Fruit fly (Drosophila melanogaster): ENCODE measurements around the gene ac.

Gene ac

dm6 chrX:353929-354515, 15.8 kb upstream of the ac start:
- no peak for TF ChIP-seq CG14711 (tag; optimal IDR thresholded peaks at IDR 0.05)
- no peak for TF ChIP-seq toe (GFP tag; optimal IDR thresholded peaks at IDR 0.05)
- no peak for TF ChIP-seq CG7045 (GFP tag; optimal IDR thresholded peaks at IDR 0.05)
- TF ChIP-seq tj (GFP tag; optimal IDR thresholded peaks at IDR 0.05): no peak
- TF ChIP-seq pad (GFP tag; optimal IDR thresholded peaks at IDR 0.05): no peak
- TF ChIP-seq CG11617 (GFP tag; optimal IDR thresholded peaks at IDR 0.05): no peak
- no peak for TF ChIP-seq cic (GFP tag; optimal IDR thresholded peaks at IDR 0.05)
- no peak for TF ChIP-seq Clk (GFP tag; optimal IDR thresholded peaks at IDR 0.05)
- TF ChIP-seq CG1620 (GFP tag; optimal IDR thresholded peaks at IDR 0.05): no peak
- no peak for TF ChIP-seq CG7101 (tag; optimal IDR thresholded peaks at IDR 0.05)
- no peak for TF ChIP-seq CG12768 (GFP tag; optimal IDR thresholded peaks at IDR 0.05)
- no peak for TF ChIP-seq kay (GFP tag; ENCODE audit: borderline replicate concordance)
- TF ChIP-seq ovo (GFP tag; optimal IDR thresholded peaks at IDR 0.05): no peak

dm6 chrX:356232-356631, 13.6 kb upstream of the ac start, which contains the start of gene y:
TSS of gene y (plus strand) at chrX:356509.
- TF ChIP-seq Mnt (GFP tag; optimal IDR thresholded peaks at IDR 0.05) (no peak), tj (GFP tag; optimal IDR thresholded peaks at IDR 0.05) (no peak), ovo (GFP tag; optimal IDR thresholded peaks at IDR 0.05) (no peak), CG33017 (tag; optimal IDR thresholded peaks at IDR 0.05) (no peak), Crg-1 (GFP tag; optimal IDR thresholded peaks at IDR 0.05) (no peak), CG7101 (tag; optimal IDR thresholded peaks at IDR 0.05) (no peak), toe (GFP tag; optimal IDR thresholded peaks at IDR 0.05) (no peak), CG14711 (tag; optimal IDR thresholded peaks at IDR 0.05) (no peak)

dm6 chrX:361418-361817, 8.4 kb upstream of the ac start:
- TF ChIP-seq CG12768 (GFP tag; optimal IDR thresholded peaks at IDR 0.05): no peak
- TF ChIP-seq CG14711 (tag; optimal IDR thresholded peaks at IDR 0.05): no peak
- peak; percentile 47 for TF ChIP-seq bab1 (GFP tag; optimal IDR thresholded peaks at IDR 0.05)

dm6 chrX:362073-362674, 7.7 kb upstream of the ac start:
- TF ChIP-seq Clk (GFP tag; optimal IDR thresholded peaks at IDR 0.05) (no peak), tj (GFP tag; optimal IDR thresholded peaks at IDR 0.05) (no peak), CG7101 (tag; optimal IDR thresholded peaks at IDR 0.05) (no peak), Mnt (GFP tag; optimal IDR thresholded peaks at IDR 0.05) (no peak), cnc (optimal IDR thresholded peaks at IDR 0.05) (no peak), toe (GFP tag; optimal IDR thresholded peaks at IDR 0.05) (no peak), kay (GFP tag; ENCODE audit: borderline replicate concordance) (no peak), CG7045 (GFP tag; optimal IDR thresholded peaks at IDR 0.05) (no peak), Crg-1 (GFP tag; optimal IDR thresholded peaks at IDR 0.05) (no peak), CG33017 (tag; optimal IDR thresholded peaks at IDR 0.05) (no peak), cic (GFP tag; optimal IDR thresholded peaks at IDR 0.05) (no peak), CG11617 (GFP tag; optimal IDR thresholded peaks at IDR 0.05) (no peak), bab1 (GFP tag; optimal IDR thresholded peaks at IDR 0.05) (no peak), ovo (GFP tag; optimal IDR thresholded peaks at IDR 0.05) (no peak), CG1620 (GFP tag; optimal IDR thresholded peaks at IDR 0.05) (no peak), Hr96 (GFP tag; optimal IDR thresholded peaks at IDR 0.05) (no peak), CG5204 (GFP tag; optimal IDR thresholded peaks at IDR 0.05) (no peak), CG14711 (tag; optimal IDR thresholded peaks at IDR 0.05) (no peak), pad (GFP tag; optimal IDR thresholded peaks at IDR 0.05) (no peak)

- TF ChIP-seq bab1 (GFP tag; optimal IDR thresholded peaks at IDR 0.05) (no peak), Hr96 (GFP tag; optimal IDR thresholded peaks at IDR 0.05) (no peak), tj (GFP tag; optimal IDR thresholded peaks at IDR 0.05) (no peak), ovo (GFP tag; optimal IDR thresholded peaks at IDR 0.05) (no peak), kay (GFP tag; ENCODE audit: borderline replicate concordance) (no peak), CG33017 (tag; optimal IDR thresholded peaks at IDR 0.05) (no peak), Mnt (GFP tag; optimal IDR thresholded peaks at IDR 0.05) (no peak), Crg-1 (GFP tag; optimal IDR thresholded peaks at IDR 0.05) (no peak), cnc (optimal IDR thresholded peaks at IDR 0.05) (no peak), CG1620 (GFP tag; optimal IDR thresholded peaks at IDR 0.05) (no peak), CG5204 (GFP tag; optimal IDR thresholded peaks at IDR 0.05) (no peak), CG7101 (tag; optimal IDR thresholded peaks at IDR 0.05) (no peak), CG11617 (GFP tag; optimal IDR thresholded peaks at IDR 0.05) (no peak), cic (GFP tag; optimal IDR thresholded peaks at IDR 0.05) (no peak), Clk (GFP tag; optimal IDR thresholded peaks at IDR 0.05) (no peak), CG14711 (tag; optimal IDR thresholded peaks at IDR 0.05) (no peak), CG7045 (GFP tag; optimal IDR thresholded peaks at IDR 0.05) (no peak), pad (GFP tag; optimal IDR thresholded peaks at IDR 0.05) (no peak), CG12768 (GFP tag; optimal IDR thresholded peaks at IDR 0.05) (no peak), toe (GFP tag; optimal IDR thresholded peaks at IDR 0.05) (no peak)
Measured at dm6 chrX:364006-364405, 5.8 kb upstream of the ac start.

dm6 chrX:366854-367253, 3.0 kb upstream of the ac start:
- no peak for TF ChIP-seq tj (GFP tag; optimal IDR thresholded peaks at IDR 0.05)
- no peak for TF ChIP-seq cnc (optimal IDR thresholded peaks at IDR 0.05)
- TF ChIP-seq CG7101 (tag; optimal IDR thresholded peaks at IDR 0.05): no peak
- no peak for TF ChIP-seq Clk (GFP tag; optimal IDR thresholded peaks at IDR 0.05)
- no peak for TF ChIP-seq ovo (GFP tag; optimal IDR thresholded peaks at IDR 0.05)
- TF ChIP-seq CG5204 (GFP tag; optimal IDR thresholded peaks at IDR 0.05): no peak
- no peak for TF ChIP-seq CG14711 (tag; optimal IDR thresholded peaks at IDR 0.05)
- no peak for TF ChIP-seq pad (GFP tag; optimal IDR thresholded peaks at IDR 0.05)
- no peak for TF ChIP-seq cic (GFP tag; optimal IDR thresholded peaks at IDR 0.05)
- TF ChIP-seq bab1 (GFP tag; optimal IDR thresholded peaks at IDR 0.05): no peak
- TF ChIP-seq CG1620 (GFP tag; optimal IDR thresholded peaks at IDR 0.05): no peak
- TF ChIP-seq kay (GFP tag; ENCODE audit: borderline replicate concordance): no peak
- no peak for TF ChIP-seq Hr96 (GFP tag; optimal IDR thresholded peaks at IDR 0.05)
- no peak for TF ChIP-seq Crg-1 (GFP tag; optimal IDR thresholded peaks at IDR 0.05)
- no peak for TF ChIP-seq CG11617 (GFP tag; optimal IDR thresholded peaks at IDR 0.05)

All from whole organism, adult.